Fruit fly (Drosophila melanogaster): Measurements from ENCODE around the gene CG12481.

The CG12481 gene

dm6 chrX:14208426-14209208 lies 21.6 kb downstream of the CG12481 start (continued):
- peak; percentile 64; the same call in 1 of the 3 replicates for TF ChIP-seq Mrtf (GFP tag; IDR thresholded peaks at IDR 0.05)
- TF ChIP-seq br (optimal IDR thresholded peaks at IDR 0.05) = no peak
- no peak for TF ChIP-seq CG10321 (GFP tag; IDR thresholded peaks at IDR 0.05)
- no peak for TF ChIP-seq CG8765 (GFP tag; IDR thresholded peaks at IDR 0.05)
- peak; percentile 63 for TF ChIP-seq cg (GFP tag; optimal IDR thresholded peaks at IDR 0.05)
- TF ChIP-seq pzg (GFP tag; optimal IDR thresholded peaks at IDR 0.05) = no peak
- peak; percentile 42 for TF ChIP-seq CG11723 (GFP tag; optimal IDR thresholded peaks at IDR 0.05)
- no peak for TF ChIP-seq HLH54F (GFP tag; optimal IDR thresholded peaks at IDR 0.05)
- no peak for TF ChIP-seq Elba2 (GFP tag; optimal IDR thresholded peaks at IDR 0.05)
- TF ChIP-seq bigmax (GFP tag; optimal IDR thresholded peaks at IDR 0.05) = no peak
- TF ChIP-seq ewg (GFP tag; optimal IDR thresholded peaks at IDR 0.05) = peak; percentile 14
- TF ChIP-seq CrebB (tag; optimal IDR thresholded peaks at IDR 0.05) = no peak
- no peak for TF ChIP-seq sd (tag; optimal IDR thresholded peaks at IDR 0.05)
- TF ChIP-seq otp (GFP tag; IDR thresholded peaks at IDR 0.05) = peak; percentile 59; the same call in 2 of the 3 replicates
- peak; percentile 4 for TF ChIP-seq pho (GFP tag; optimal IDR thresholded peaks at IDR 0.05)
- TF ChIP-seq dmrt11E (tag; optimal IDR thresholded peaks at IDR 0.05) = peak; percentile 71
- peak; percentile 16 to 22 for TF ChIP-seq Trl (optimal IDR thresholded peaks at IDR 0.05)
- peak; percentile 20 for TF ChIP-seq Trl (GFP tag; optimal IDR thresholded peaks at IDR 0.05)
- no peak for TF ChIP-seq gsb (GFP tag; IDR thresholded peaks at IDR 0.05)
- TF ChIP-seq lmd (GFP tag; IDR thresholded peaks at IDR 0.05) = peak; percentile 24
- peak; percentile 22 for TF ChIP-seq Atf-2 (GFP tag; optimal IDR thresholded peaks at IDR 0.05)
- TF ChIP-seq HmgD (GFP tag; optimal IDR thresholded peaks at IDR 0.05) = no peak
- TF ChIP-seq Ada2b (GFP tag; IDR thresholded peaks at IDR 0.05) = peak; percentile 47
- no peak for TF ChIP-seq Tbp (GFP tag; optimal IDR thresholded peaks at IDR 0.05)
- TF ChIP-seq CG18011 (GFP tag; optimal IDR thresholded peaks at IDR 0.05) = no peak
- TF ChIP-seq Hey (tag; optimal IDR thresholded peaks at IDR 0.05) = no peak
- no peak for TF ChIP-seq CG2129 (GFP tag; IDR thresholded peaks at IDR 0.05; ENCODE audit: partially characterized antibody)
- TF ChIP-seq CG4820 (GFP tag; optimal IDR thresholded peaks at IDR 0.05) = peak; percentile 57
- TF ChIP-seq Sox102F (GFP tag; optimal IDR thresholded peaks at IDR 0.05) = peak; percentile 62
- TF ChIP-seq CG12071 (GFP tag; optimal IDR thresholded peaks at IDR 0.05) = no peak
- peak; percentile 45 for TF ChIP-seq CG8281 (tag; optimal IDR thresholded peaks at IDR 0.05)
- no peak; the same call in 1 of the 2 replicates for TF ChIP-seq Awh (GFP tag; IDR thresholded peaks at IDR 0.05)
- peak; percentile 70 for TF ChIP-seq CG10267 (tag; optimal IDR thresholded peaks at IDR 0.05)
- TF ChIP-seq CG4617 (GFP tag; optimal IDR thresholded peaks at IDR 0.05; ENCODE audit: borderline replicate concordance) = no peak
- peak; percentile 73 for TF ChIP-seq unpg (GFP tag; optimal IDR thresholded peaks at IDR 0.05)
- peak; percentile 43 for TF ChIP-seq nau (GFP tag; optimal IDR thresholded peaks at IDR 0.05)
- no peak for TF ChIP-seq CG1832 (GFP tag; optimal IDR thresholded peaks at IDR 0.05)
- TF ChIP-seq dan (GFP tag; IDR thresholded peaks at IDR 0.05) = no peak
- TF ChIP-seq CG9876 (GFP tag; optimal IDR thresholded peaks at IDR 0.05) = no peak
- TF ChIP-seq CG17912 (GFP tag; optimal IDR thresholded peaks at IDR 0.05) = no peak
- 0 out of 3 replicates have a peak, but pooled peaks have one; percentile 31 for TF ChIP-seq tgo (GFP tag; IDR thresholded peaks at IDR 0.05)
- peak; percentile 46 for TF ChIP-seq pum (GFP tag; optimal IDR thresholded peaks at IDR 0.05)
- peak; percentile 68 for TF ChIP-seq CG12219 (GFP tag; optimal IDR thresholded peaks at IDR 0.05)
- TF ChIP-seq CG10147 (GFP tag; optimal IDR thresholded peaks at IDR 0.05) = peak; percentile 56
- TF ChIP-seq CkIIα-i1 (GFP tag; IDR thresholded peaks at IDR 0.05) = no peak
- TF ChIP-seq CG1024 (GFP tag; IDR thresholded peaks at IDR 0.05) = peak; percentile 55; the same call in 1 of the 2 replicates
- TF ChIP-seq CG9727 (GFP tag; optimal IDR thresholded peaks at IDR 0.05) = peak; percentile 73
- TF ChIP-seq Fer1 (GFP tag; optimal IDR thresholded peaks at IDR 0.05) = peak; percentile 33
- no peak for TF ChIP-seq danr (GFP tag; IDR thresholded peaks at IDR 0.05)
- peak; percentile 29 for TF ChIP-seq gcm2 (GFP tag; optimal IDR thresholded peaks at IDR 0.05)
